Fruit fly (Drosophila melanogaster) whole organism, embryonic: Measurements from ENCODE around the gene CG5070.

Experiments used
- Awh ChIP-seq: fragments of 200-800 bp; sonication (Bioruptor generic); IDR thresholded peaks from 2 replicates; pipeline ENCODE4, ENCODE4 v1.3.6; 2022; ENCODE audit warnings: missing biosample characterization, missing genetic modification characterization
- Blimp-1 ChIP-seq: fragments of 200-800 bp; sonication (Bioruptor generic); optimal IDR thresholded peaks from 3 replicates; lab custom pipeline; 2018; ENCODE audit warnings: missing biosample characterization, missing genetic modification characterization, mild to moderate bottlenecking, moderate library complexity, missing genetic modification reagents
- CG16779 ChIP-seq: fragments of 200-800 bp; sonication (Bioruptor generic); IDR thresholded peaks from 2 replicates; pipeline ENCODE4 v1.3.6; 2022; ENCODE audit warnings: missing biosample characterization, missing genetic modification characterization
- CG18619 ChIP-seq: fragments of 200-800 bp; sonication (Bioruptor generic); optimal IDR thresholded peaks from 3 replicates; lab custom pipeline; 2017; ENCODE audit warnings: missing biosample characterization, mild to moderate bottlenecking, missing genetic modification characterization
- CG30020 ChIP-seq: fragments of 200-800 bp; optimal IDR thresholded peaks from 2 replicates; lab custom pipeline; 2019; ENCODE audit warnings: missing biosample characterization, mild to moderate bottlenecking, missing genetic modification characterization, moderate library complexity
- CG3163 ChIP-seq: fragments of 200-800 bp; sonication (Bioruptor generic); optimal IDR thresholded peaks from 3 replicates; lab custom pipeline; 2016; ENCODE audit warnings: missing biosample characterization, missing genetic modification characterization
- CG33213 ChIP-seq: fragments of 200-800 bp; sonication (Bioruptor generic); optimal IDR thresholded peaks from 3 replicates; lab custom pipeline; 2016; ENCODE audit warnings: missing biosample characterization, missing genetic modification characterization
- HLH54F ChIP-seq: fragments of 200-800 bp; sonication (Bioruptor generic); optimal IDR thresholded peaks from 3 replicates; lab custom pipeline; 2016; ENCODE audit warnings: missing biosample characterization, missing genetic modification characterization
- Max ChIP-seq: fragments of 200-800 bp; sonication (Bioruptor generic); optimal IDR thresholded peaks from 2 replicates; lab custom pipeline; 2016; ENCODE audit warnings: missing biosample characterization, mild to moderate bottlenecking, missing genetic modification characterization
- Sry-δ ChIP-seq: fragments of 200-800 bp; sonication (Bioruptor generic); optimal IDR thresholded peaks from 2 replicates; lab custom pipeline; 2016; ENCODE audit warnings: missing biosample characterization, missing genetic modification characterization
- ac ChIP-seq: fragments of 200-800 bp; sonication (Bioruptor generic); optimal IDR thresholded peaks from 3 replicates; lab custom pipeline; 2017; ENCODE audit warnings: missing biosample characterization, mild to moderate bottlenecking, missing genetic modification characterization
- gce ChIP-seq: fragments of 200-800 bp; sonication (Bioruptor generic); IDR thresholded peaks from 3 replicates; pipeline ENCODE4 v1.3.6; 2022; ENCODE audit warnings: missing biosample characterization, missing genetic modification characterization
- gsb ChIP-seq: fragments of 200-800 bp; sonication (Bioruptor generic); IDR thresholded peaks from 2 replicates; pipeline ENCODE4 v1.3.6; 2022; ENCODE audit warnings: missing biosample characterization, missing genetic modification characterization
- h ChIP-seq: fragments of >200 bp; optimal IDR thresholded peaks from 2 replicates; lab custom pipeline; 2017

dm6 chrX:17202498-17203162 is at the start of gene CG5070, which contains the start of gene TTLL1A:
- TF ChIP-seq Blimp-1 (GFP tag; lab: Kevin White, UChicago) (no peak), CG16779 (GFP tag; lab: Robert Waterston, UW) (no peak), gce (GFP tag; lab: Robert Waterston, UW) (no peak), CG30020 (tag; lab: Kevin White, UChicago) (no peak), Awh (no peak), ac (GFP tag; lab: Kevin White, UChicago) (no peak), Sry-δ (no peak), gsb (no peak), HLH54F (no peak), Max (GFP tag; lab: Kevin White, UChicago) (no peak), CG18619 (GFP tag; lab: Kevin White, UChicago) (no peak), h (lab: Kevin White, UChicago) (no peak), CG3163 (GFP tag; lab: Kevin White, UChicago) (no peak), CG33213 (GFP tag; lab: Kevin White, UChicago) (no peak)
